Worm (Caenorhabditis elegans) whole organism, L2 larva: ENCODE measurements around the gene B0410.3.

Experiments
- C34F6.9 ChIP-seq: fragments of 150-350 bp; optimal IDR thresholded peaks from 2 replicates; lab custom pipeline; 2014; ENCODE audit warnings: missing biosample characterization, missing genetic modification characterization
- F13H6.1 ChIP-seq: sonication (generic microtip); optimal IDR thresholded peaks from 2 replicates; lab custom pipeline; 2016; ENCODE audit warnings: missing genetic modification characterization, missing compliant biosample characterization
- R02D3.7 ChIP-seq: fragments of 150-350 bp; optimal IDR thresholded peaks from 2 replicates; lab custom pipeline; 2014; ENCODE audit warnings: missing biosample characterization, missing genetic modification characterization
- Y55F3AM.14 ChIP-seq: fragments of 200-800 bp; sonication (Bioruptor generic); optimal IDR thresholded peaks from 2 replicates; lab custom pipeline; 2018; ENCODE audit warnings: mild to moderate bottlenecking, missing genetic modification characterization, missing compliant biosample characterization
- ZK546.5 ChIP-seq: sonication (generic microtip); optimal IDR thresholded peaks from 2 replicates; lab custom pipeline; 2017; ENCODE audit warnings: missing biosample characterization, missing genetic modification characterization
- aly-2 ChIP-seq: fragments of 150-350 bp; optimal IDR thresholded peaks from 2 replicates; lab custom pipeline; 2014; ENCODE audit warnings: missing biosample characterization, missing genetic modification characterization
- ama-1 ChIP-seq: fragments of 150-350 bp; optimal IDR thresholded peaks from 2 replicates; lab custom pipeline; 2018; ENCODE audit warnings: inconsistent platforms
- blmp-1 ChIP-seq: sonication (generic microtip); optimal IDR thresholded peaks from 2 replicates; lab custom pipeline; 2017; ENCODE audit warnings: missing genetic modification characterization, mild to moderate bottlenecking, missing compliant biosample characterization, antibody characterized with exemption, moderate library complexity; ENCODE audit not compliant: insufficient read depth
- crh-2 ChIP-seq: sonication (generic microtip); optimal IDR thresholded peaks from 2 replicates; lab custom pipeline; 2017; ENCODE audit warnings: missing biosample characterization, missing genetic modification characterization
- dmd-4 ChIP-seq: sonication (generic microtip); optimal IDR thresholded peaks from 2 replicates; lab custom pipeline; 2017; ENCODE audit warnings: missing biosample characterization, missing genetic modification characterization
- egl-27 ChIP-seq: sonication (generic microtip); optimal IDR thresholded peaks from 3 replicates; lab custom pipeline; 2017; ENCODE audit warnings: missing biosample characterization, missing genetic modification reagents, missing genetic modification characterization
- elt-1 ChIP-seq: fragments of 150-350 bp; optimal IDR thresholded peaks from 2 replicates; lab custom pipeline; 2014; ENCODE audit warnings: missing biosample characterization, missing genetic modification characterization
- elt-3 ChIP-seq: sonication (generic microtip); optimal IDR thresholded peaks from 2 replicates; lab custom pipeline; 2017; ENCODE audit warnings: missing biosample characterization, missing genetic modification characterization
- fos-1 ChIP-seq: fragments of 150-350 bp; optimal IDR thresholded peaks from 2 replicates; lab custom pipeline; 2014; ENCODE audit warnings: missing biosample characterization, missing genetic modification characterization
- gmeb-1 ChIP-seq: fragments of 150-350 bp; optimal IDR thresholded peaks from 2 replicates; lab custom pipeline; 2014; ENCODE audit warnings: missing biosample characterization, missing genetic modification characterization
- lin-11 ChIP-seq: fragments of 150-350 bp; sonication (generic microtip); optimal IDR thresholded peaks from 2 replicates; lab custom pipeline; 2014; ENCODE audit warnings: missing biosample characterization, missing genetic modification characterization, inconsistent platforms, mixed read lengths
- lin-13 ChIP-seq: fragments of 150-350 bp; optimal IDR thresholded peaks from 2 replicates; lab custom pipeline; 2014; ENCODE audit warnings: missing biosample characterization, missing genetic modification reagents, missing genetic modification characterization
- mab-5 ChIP-seq: fragments of 150-350 bp; optimal IDR thresholded peaks from 2 replicates; lab custom pipeline; 2014; ENCODE audit warnings: missing biosample characterization, missing genetic modification characterization
- mdl-1 ChIP-seq, 2 experiments: fragments of 150-350 bp in 1 of 2; sonication (generic microtip) in 1 of 2; optimal IDR thresholded peaks; 2 replicates each; lab custom pipeline; 2017; ENCODE audit warnings: missing biosample characterization in 2 of 2, missing genetic modification characterization in 2 of 2
- nhr-10 ChIP-seq: sonication (generic microtip); optimal IDR thresholded peaks from 2 replicates; lab custom pipeline; 2017; ENCODE audit warnings: missing biosample characterization, missing genetic modification characterization
- nhr-11 ChIP-seq: fragments of 150-350 bp; optimal IDR thresholded peaks from 2 replicates; lab custom pipeline; 2014; ENCODE audit warnings: missing biosample characterization, missing genetic modification characterization
- nhr-129 ChIP-seq: fragments of 150-350 bp; optimal IDR thresholded peaks from 2 replicates; lab custom pipeline; 2014; ENCODE audit warnings: missing biosample characterization, missing genetic modification characterization
- nhr-21 ChIP-seq: fragments of 150-350 bp; optimal IDR thresholded peaks from 2 replicates; lab custom pipeline; 2014; ENCODE audit warnings: missing biosample characterization, missing genetic modification characterization
- nhr-23 ChIP-seq: fragments of 150-350 bp; optimal IDR thresholded peaks from 2 replicates; lab custom pipeline; 2014; ENCODE audit warnings: missing biosample characterization, missing genetic modification reagents, missing genetic modification characterization
- nhr-237 ChIP-seq: fragments of 150-350 bp; optimal IDR thresholded peaks from 2 replicates; lab custom pipeline; 2014; ENCODE audit warnings: missing biosample characterization, missing genetic modification characterization
- nhr-25 ChIP-seq: fragments of 150-350 bp; sonication (generic microtip); optimal IDR thresholded peaks from 3 replicates; lab custom pipeline; 2014; ENCODE audit warnings: missing biosample characterization, missing genetic modification characterization
- nhr-77 ChIP-seq: fragments of 150-350 bp; optimal IDR thresholded peaks from 2 replicates; lab custom pipeline; 2014; ENCODE audit warnings: missing biosample characterization, missing genetic modification characterization
- sem-4 ChIP-seq: fragments of 150-350 bp; optimal IDR thresholded peaks from 2 replicates; lab custom pipeline; 2014; ENCODE audit warnings: missing biosample characterization, missing genetic modification reagents, missing genetic modification characterization
- skn-1 ChIP-seq: sonication (generic microtip); optimal IDR thresholded peaks from 2 replicates; lab custom pipeline; 2017; ENCODE audit warnings: missing biosample characterization, missing genetic modification characterization
- sma-3 ChIP-seq: sonication (generic microtip); optimal IDR thresholded peaks from 2 replicates; lab custom pipeline; 2016; ENCODE audit warnings: missing genetic modification reagents, missing genetic modification characterization, missing compliant biosample characterization
- snpc-4 ChIP-seq: fragments of 150-350 bp; optimal IDR thresholded peaks from 2 replicates; lab custom pipeline; 2014; ENCODE audit warnings: missing biosample characterization, missing genetic modification characterization
- unc-39 ChIP-seq: fragments of 150-350 bp; optimal IDR thresholded peaks from 2 replicates; lab custom pipeline; 2014; ENCODE audit warnings: missing biosample characterization, missing genetic modification characterization
- unc-55 ChIP-seq: fragments of 150-350 bp; sonication (generic microtip); optimal IDR thresholded peaks from 3 replicates; lab custom pipeline; 2014; ENCODE audit warnings: missing biosample characterization, missing genetic modification reagents, missing genetic modification characterization
- unc-62 ChIP-seq: fragments of 150-350 bp; optimal IDR thresholded peaks from 2 replicates; lab custom pipeline; 2014; ENCODE audit warnings: missing biosample characterization, missing genetic modification reagents, missing genetic modification characterization
- zag-1 ChIP-seq: fragments of 150-350 bp; optimal IDR thresholded peaks from 2 replicates; lab custom pipeline; 2014; ENCODE audit warnings: missing biosample characterization, missing genetic modification characterization
- ztf-11 ChIP-seq: sonication (generic microtip); optimal IDR thresholded peaks from 2 replicates; lab custom pipeline; 2017; ENCODE audit warnings: missing biosample characterization, missing genetic modification characterization

B0410.3 gene

ce11 chrX:2925950-2926349 is 34.7 kb upstream of the B0410.3 start:
- no peak for TF ChIP-seq unc-62 (GFP tag; lab: Kevin White, UChicago)
- TF ChIP-seq aly-2 (tag; lab: Kevin White, UChicago): no peak
- no peak for TF ChIP-seq ZK546.5 (tag; lab: Kevin White, UChicago)

DNA sequence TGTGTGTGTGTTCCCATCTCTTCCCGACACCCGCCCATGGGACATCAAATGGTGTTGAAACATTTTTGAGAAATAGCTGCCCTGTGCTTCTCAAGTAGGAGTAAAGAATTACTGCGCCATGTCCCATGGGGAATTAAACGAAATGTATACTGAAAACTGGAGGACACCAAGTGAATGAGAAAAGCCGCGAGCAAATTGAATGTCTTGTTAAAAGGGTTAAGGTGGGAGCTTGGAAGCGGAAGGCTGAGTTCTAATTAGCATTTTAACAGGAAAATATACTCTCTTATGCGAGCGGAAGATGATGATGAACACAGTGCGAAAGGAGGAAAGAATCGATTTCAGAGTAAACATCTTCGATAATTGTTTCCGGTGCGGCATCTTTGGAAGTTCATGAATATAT is 33.1 kb upstream of the B0410.3 start:
- no peak for TF ChIP-seq nhr-21
- no peak for TF ChIP-seq egl-27
- no peak for TF ChIP-seq ZK546.5 (tag; lab: Kevin White, UChicago)
- TF ChIP-seq gmeb-1 (tag; lab: Kevin White, UChicago): no peak
- no peak for TF ChIP-seq ztf-11
- no peak for TF ChIP-seq aly-2 (tag; lab: Kevin White, UChicago)
- no peak for TF ChIP-seq lin-11 (tag; lab: Kevin White, UChicago)
- no peak for TF ChIP-seq nhr-237 (tag; lab: Kevin White, UChicago)
- TF ChIP-seq skn-1 (tag; lab: Kevin White, UChicago): no peak
- no peak for TF ChIP-seq nhr-23 (tag; lab: Kevin White, UChicago)
- TF ChIP-seq nhr-10 (tag; lab: Kevin White, UChicago): no peak

- no peak for TF ChIP-seq nhr-25 (tag; lab: Kevin White, UChicago)
- no peak for TF ChIP-seq sma-3
- no peak for TF ChIP-seq mab-5 (tag; lab: Kevin White, UChicago)
- no peak for TF ChIP-seq dmd-4 (tag; lab: Kevin White, UChicago)
- no peak for TF ChIP-seq sem-4 (tag; lab: Kevin White, UChicago)
- TF ChIP-seq unc-62 (GFP tag; lab: Kevin White, UChicago): no peak
- no peak for TF ChIP-seq aly-2 (tag; lab: Kevin White, UChicago)
- TF ChIP-seq elt-3 (tag; lab: Kevin White, UChicago): no peak
- no peak for TF ChIP-seq unc-55 (GFP tag; lab: Kevin White, UChicago)
- TF ChIP-seq crh-2 (tag; lab: Kevin White, UChicago): no peak
- TF ChIP-seq nhr-129: no peak
- no peak for TF ChIP-seq zag-1 (tag; lab: Kevin White, UChicago)
- TF ChIP-seq nhr-77: no peak
- no peak for TF ChIP-seq unc-39 (tag; lab: Kevin White, UChicago)
- no peak for TF ChIP-seq ZK546.5 (tag; lab: Kevin White, UChicago)
- TF ChIP-seq skn-1 (tag; lab: Kevin White, UChicago): no peak
- no peak for TF ChIP-seq lin-13 (GFP tag; lab: Kevin White, UChicago)
Measured at ce11 chrX:2923888-2924287, 32.6 kb upstream of the B0410.3 start, which contains the start of gene hst-3.2. TSS of gene hst-3.2 (minus strand) at chrX:2923988.

DNA sequence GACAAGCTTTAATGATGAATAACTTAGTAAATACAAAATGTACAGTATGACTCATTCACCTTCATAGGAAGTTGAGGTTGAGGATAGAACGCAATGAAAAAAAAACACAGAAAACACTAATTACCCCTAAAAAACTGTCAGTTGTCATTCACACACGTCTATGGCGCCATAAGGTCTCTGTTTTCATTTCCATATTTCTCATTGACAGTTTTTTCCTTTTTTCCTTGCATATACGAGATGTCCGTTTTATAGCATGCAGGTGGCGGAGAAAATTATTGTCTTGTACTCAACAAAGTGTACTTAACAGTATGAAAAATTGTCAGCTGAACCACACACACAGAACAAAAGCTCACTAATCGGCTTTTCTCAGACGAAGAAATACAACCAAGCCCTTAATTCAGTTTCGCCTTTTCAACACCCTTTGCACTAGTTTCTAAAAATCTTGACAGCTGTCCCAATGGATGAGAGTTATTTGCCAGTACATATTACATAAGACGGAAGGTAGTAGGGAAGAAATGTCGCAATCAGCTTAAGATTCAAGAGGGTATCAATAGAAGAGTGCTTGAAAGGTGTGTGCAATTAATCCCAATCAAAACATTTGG is 31.4 kb upstream of the B0410.3 start:
- no peak for TF ChIP-seq ZK546.5 (tag; lab: Kevin White, UChicago)
- no peak for TF ChIP-seq C34F6.9 (tag; lab: Kevin White, UChicago)
- TF ChIP-seq fos-1 (tag; lab: Kevin White, UChicago): no peak
- TF ChIP-seq mdl-1 (tag; optimal IDR thresholded peaks at IDR 0.05; lab: Kevin White, UChicago): no peak

ce11 chrX:2921737-2922136 is 30.4 kb upstream of the B0410.3 start:
- TF ChIP-seq skn-1 (tag; lab: Kevin White, UChicago) (no peak), elt-1 (no peak), F13H6.1 (tag; lab: Kevin White, UChicago) (no peak), elt-3 (tag; lab: Kevin White, UChicago) (no peak), egl-27 (no peak), ama-1 (lab: Kevin White, UChicago) (no peak), R02D3.7 (tag; lab: Kevin White, UChicago) (no peak), nhr-21 (no peak), mdl-1 (tag; optimal IDR thresholded peaks at IDR 0.05; lab: Kevin White, UChicago) (no peak), nhr-25 (tag; lab: Kevin White, UChicago) (no peak), ztf-11 (no peak), dmd-4 (tag; lab: Kevin White, UChicago) (no peak), Y55F3AM.14 (no peak)

DNA sequence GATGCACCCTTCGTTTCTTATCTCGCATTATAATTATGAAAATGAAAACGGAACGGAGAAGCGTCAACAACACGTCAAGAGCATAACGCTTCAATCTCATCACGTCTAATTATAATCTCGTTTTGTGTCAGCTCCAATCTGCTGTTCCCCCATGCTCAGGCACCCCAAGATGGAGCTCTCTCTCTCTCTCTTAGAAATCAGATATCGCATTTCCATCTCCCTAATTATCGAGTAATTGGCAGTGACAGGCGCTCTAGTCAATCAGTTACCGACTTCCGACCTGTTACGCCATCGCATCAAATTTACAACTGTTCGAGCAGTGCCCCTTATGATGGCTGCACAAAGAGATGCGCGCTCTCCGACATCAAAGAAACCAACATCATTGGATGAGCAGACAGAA is 29.2 kb upstream of the B0410.3 start:
- TF ChIP-seq nhr-25 (tag; lab: Kevin White, UChicago) (no peak), unc-39 (tag; lab: Kevin White, UChicago) (no peak), dmd-4 (tag; lab: Kevin White, UChicago) (no peak), nhr-23 (tag; lab: Kevin White, UChicago) (no peak), nhr-10 (tag; lab: Kevin White, UChicago) (no peak), nhr-129 (no peak), nhr-11 (tag; lab: Kevin White, UChicago) (no peak), snpc-4 (no peak), blmp-1 (no peak), ztf-11 (no peak), lin-13 (GFP tag; lab: Kevin White, UChicago) (no peak)
- TF ChIP-seq, all 48 proteins: peak for 0
